Fruit fly (Drosophila melanogaster) whole organism, wandering third instar larva: ENCODE results near the gene CG18662.

Experiments used
- Abd-B ChIP-seq: fragments of >200 bp; optimal IDR thresholded peaks from 2 replicates; lab custom pipeline; 2017; ENCODE audit warnings: missing biosample characterization, missing genetic modification characterization
- foxo ChIP-seq, 2 experiments: fragments of 200-800 bp; sonication (Bioruptor generic); optimal IDR thresholded peaks; 2 replicates in 1 of 2; 3 replicates in 1 of 2; lab custom pipeline; 2016 to 2017; ENCODE audit warnings: missing biosample characterization in 2 of 2, missing genetic modification characterization in 2 of 2
- fru ChIP-seq: fragments of 200-800 bp; sonication (Bioruptor generic); optimal IDR thresholded peaks from 3 replicates; lab custom pipeline; 2016; ENCODE audit warnings: missing biosample characterization, mild to moderate bottlenecking, missing genetic modification characterization
- h ChIP-seq: fragments of 200-800 bp; sonication (Bioruptor generic); optimal IDR thresholded peaks from 3 replicates; lab custom pipeline; 2016; ENCODE audit warnings: missing biosample characterization, mild to moderate bottlenecking, missing genetic modification characterization

- peak; percentile 87 for TF ChIP-seq h (GFP tag; lab: Kevin White, UChicago)
- TF ChIP-seq foxo (GFP tag; optimal IDR thresholded peaks at IDR 0.05; lab: Kevin White, UChicago) = peak in 1 of 2 experiments; percentile 87
- no peak for TF ChIP-seq Abd-B (GFP tag; lab: Kevin White, UChicago)
- TF ChIP-seq fru (GFP tag; lab: Kevin White, UChicago) = peak; percentile 82
Measured at dm6 chr2L:8937003-8937402, 43.5 kb upstream of the CG18662 start, which contains the start of gene Tsp29Fb.
